Fruit fly (Drosophila melanogaster) whole organism, wandering third instar larva: ENCODE data around the gene mbf1.

Experiments used
- Abd-B ChIP-seq: fragments of >200 bp; optimal IDR thresholded peaks from 2 replicates; lab custom pipeline; 2017; ENCODE audit warnings: missing biosample characterization, missing genetic modification characterization
- Hnf4 ChIP-seq: fragments of 200-800 bp; sonication (Bioruptor generic); optimal IDR thresholded peaks from 2 replicates; lab custom pipeline; 2016; ENCODE audit warnings: missing biosample characterization, mild to moderate bottlenecking, missing genetic modification characterization
- Hr78 ChIP-seq: fragments of >200 bp; optimal IDR thresholded peaks from 2 replicates; lab custom pipeline; 2017; ENCODE audit warnings: missing biosample characterization, missing genetic modification characterization
- Jra ChIP-seq: sonication (Bioruptor generic); optimal IDR thresholded peaks from 2 replicates; lab custom pipeline; 2016; ENCODE audit warnings: missing biosample characterization, missing genetic modification characterization
- Myc ChIP-seq: fragments of >200 bp; optimal IDR thresholded peaks from 2 replicates; lab custom pipeline; 2017
- br ChIP-seq: fragments of 200-800 bp; sonication (Bioruptor generic); optimal IDR thresholded peaks from 2 replicates; lab custom pipeline; 2016; ENCODE audit warnings: missing biosample characterization, missing genetic modification characterization
- dl ChIP-seq, 2 experiments: fragments of 175-275, 200-275 bp in 1 of 2; fragments of 200-275 bp in 1 of 2; sonication (Bioruptor generic); optimal IDR thresholded peaks; lab custom pipeline; 2018; ENCODE audit warnings: mild to moderate bottlenecking in 2 of 2, missing biosample characterization in 2 of 2, missing genetic modification characterization in 2 of 2, moderate library complexity in 2 of 2; ENCODE audit not compliant: partially characterized antibody in 2 of 2, insufficient read depth in 1 of 2
- ey ChIP-seq: fragments of 200-800 bp; sonication (Bioruptor generic); optimal IDR thresholded peaks from 2 replicates; lab custom pipeline; 2016; ENCODE audit warnings: missing biosample characterization, missing genetic modification characterization
- h ChIP-seq: fragments of 200-800 bp; sonication (Bioruptor generic); optimal IDR thresholded peaks from 3 replicates; lab custom pipeline; 2016; ENCODE audit warnings: missing biosample characterization, mild to moderate bottlenecking, missing genetic modification characterization
- jim ChIP-seq: fragments of 175-275, 200-325 bp; sonication (Bioruptor generic); optimal IDR thresholded peaks from 2 replicates; lab custom pipeline; 2016; ENCODE audit warnings: missing biosample characterization, mild to moderate bottlenecking, missing genetic modification characterization
- lola ChIP-seq: fragments of >200 bp; optimal IDR thresholded peaks from 2 replicates; lab custom pipeline; 2017; ENCODE audit warnings: missing biosample characterization, missing genetic modification characterization
- rgr ChIP-seq: fragments of 200-800 bp; sonication (Bioruptor generic); optimal IDR thresholded peaks from 3 replicates; lab custom pipeline; 2016; ENCODE audit warnings: missing biosample characterization, mild to moderate bottlenecking, missing genetic modification characterization

DNA sequence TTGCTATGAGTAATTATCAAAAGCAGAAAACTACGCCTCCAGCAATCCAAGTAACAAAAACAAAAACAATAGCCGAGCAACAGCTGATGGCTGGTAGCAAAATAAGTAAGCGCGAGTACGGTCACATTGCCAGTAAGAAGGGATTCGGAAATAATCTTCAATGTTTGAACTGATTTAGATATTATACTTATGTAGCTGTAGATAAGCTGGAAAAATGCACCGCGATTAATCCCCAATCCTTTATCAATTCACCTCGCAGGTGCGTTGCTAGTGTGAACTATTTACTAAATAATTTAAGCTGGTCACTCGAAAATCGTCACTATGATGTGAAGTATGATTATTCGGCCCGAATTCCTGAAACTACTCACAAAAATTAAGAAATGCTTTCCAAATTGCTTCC, 12.8 kb downstream of the mbf1 start, which contains the start of the genes Syx8 and CG32163:
- TF ChIP-seq h (GFP tag; lab: Kevin White, UChicago) (no peak), dl (GFP tag; optimal IDR thresholded peaks at IDR 0.05; lab: Kevin White, UChicago; ENCODE audit: insufficient read depth in 1 of 2, partially characterized antibody in 2 of 2) (no peak), Hr78 (GFP tag; lab: Kevin White, UChicago) (no peak), jim (GFP tag; lab: Kevin White, UChicago) (no peak), Myc (lab: Kevin White, UChicago) (no peak), Abd-B (GFP tag; lab: Kevin White, UChicago) (no peak), ey (no peak), Hnf4 (GFP tag; lab: Kevin White, UChicago) (no peak), rgr (GFP tag; lab: Kevin White, UChicago) (no peak), Jra (no peak), lola (GFP tag; lab: Kevin White, UChicago) (no peak), br (no peak)
